Worm (Caenorhabditis elegans) whole organism, late embryonic: ENCODE results near the gene Y51A2B.4.

Experiments used
- C08G9.2 ChIP-seq: sonication (generic microtip); optimal IDR thresholded peaks from 2 replicates; lab custom pipeline; 2016; ENCODE audit warnings: mild to moderate bottlenecking, missing genetic modification characterization, moderate library complexity, missing compliant biosample characterization
- C38D4.7 ChIP-seq: fragments of 200-800 bp; sonication (Bioruptor generic); optimal IDR thresholded peaks from 2 replicates; lab custom pipeline; 2018; ENCODE audit warnings: mild to moderate bottlenecking, missing genetic modification characterization, moderate library complexity, missing compliant biosample characterization
- F13H6.1 ChIP-seq: sonication (generic microtip); optimal IDR thresholded peaks from 2 replicates; lab custom pipeline; 2016; ENCODE audit warnings: missing genetic modification characterization, missing compliant biosample characterization
- K02D7.2 ChIP-seq: sonication (generic microtip); optimal IDR thresholded peaks from 2 replicates; lab custom pipeline; 2017; ENCODE audit warnings: mild to moderate bottlenecking, missing genetic modification characterization, missing compliant biosample characterization
- T23F11.4 ChIP-seq: fragments of 200-800 bp; sonication (Bioruptor generic); optimal IDR thresholded peaks from 2 replicates; lab custom pipeline; 2018; ENCODE audit warnings: mild to moderate bottlenecking, missing genetic modification characterization, missing compliant biosample characterization
- Y22D7AL.16 ChIP-seq: sonication (generic microtip); optimal IDR thresholded peaks from 2 replicates; lab custom pipeline; 2016; ENCODE audit warnings: missing genetic modification characterization, missing compliant biosample characterization
- ahr-1 ChIP-seq: sonication (generic microtip); optimal IDR thresholded peaks from 2 replicates; lab custom pipeline; 2016; ENCODE audit warnings: missing genetic modification characterization, missing compliant biosample characterization
- ama-1 ChIP-seq: fragments of 150-350 bp; optimal IDR thresholded peaks from 2 replicates; lab custom pipeline; 2014
- ceh-18 ChIP-seq: sonication (generic microtip); optimal IDR thresholded peaks from 2 replicates; lab custom pipeline; 2016; ENCODE audit warnings: missing genetic modification characterization, missing compliant biosample characterization
- ceh-22 ChIP-seq: sonication (generic microtip); optimal IDR thresholded peaks from 2 replicates; lab custom pipeline; 2017; ENCODE audit warnings: missing biosample characterization, missing genetic modification characterization
- ceh-24 ChIP-seq: sonication (generic microtip); optimal IDR thresholded peaks from 2 replicates; lab custom pipeline; 2016; ENCODE audit warnings: mild to moderate bottlenecking, missing genetic modification characterization, missing compliant biosample characterization
- ceh-30 ChIP-seq: fragments of 150-350 bp; optimal IDR thresholded peaks from 2 replicates; lab custom pipeline; 2014; ENCODE audit warnings: missing biosample characterization, missing genetic modification characterization
- ceh-31 ChIP-seq: sonication (generic microtip); optimal IDR thresholded peaks from 2 replicates; lab custom pipeline; 2016; ENCODE audit warnings: missing genetic modification characterization, missing compliant biosample characterization
- ceh-34 ChIP-seq: sonication (generic microtip); optimal IDR thresholded peaks from 2 replicates; lab custom pipeline; 2016; ENCODE audit warnings: mild to moderate bottlenecking, missing genetic modification characterization, missing compliant biosample characterization
- ceh-48 ChIP-seq: sonication (generic microtip); optimal IDR thresholded peaks from 2 replicates; lab custom pipeline; 2016; ENCODE audit warnings: missing genetic modification characterization, inconsistent platforms, missing compliant biosample characterization
- ceh-9 ChIP-seq: sonication (generic microtip); optimal IDR thresholded peaks from 2 replicates; lab custom pipeline; 2016; ENCODE audit warnings: mild to moderate bottlenecking, missing genetic modification characterization, inconsistent platforms, missing compliant biosample characterization
- dmd-4 ChIP-seq: sonication (generic microtip); optimal IDR thresholded peaks from 2 replicates; lab custom pipeline; 2016; ENCODE audit warnings: borderline replicate concordance, missing genetic modification characterization, missing compliant biosample characterization
- dve-1 ChIP-seq: sonication (generic microtip); optimal IDR thresholded peaks from 2 replicates; lab custom pipeline; 2017; ENCODE audit warnings: antibody characterized with exemption, mild to moderate bottlenecking, missing genetic modification characterization, missing compliant biosample characterization
- elt-4 ChIP-seq: sonication (generic microtip); optimal IDR thresholded peaks from 2 replicates; lab custom pipeline; 2016; ENCODE audit warnings: missing genetic modification characterization, missing compliant biosample characterization
- eyg-1 ChIP-seq: sonication (generic microtip); optimal IDR thresholded peaks from 2 replicates; lab custom pipeline; 2016; ENCODE audit warnings: missing genotype, missing genetic modification characterization, missing compliant biosample characterization
- fax-1 ChIP-seq: sonication (generic microtip); optimal IDR thresholded peaks from 2 replicates; lab custom pipeline; 2016; ENCODE audit warnings: missing genotype, missing genetic modification characterization, missing compliant biosample characterization
- fkh-6 ChIP-seq: sonication (generic microtip); optimal IDR thresholded peaks from 2 replicates; lab custom pipeline; 2016; ENCODE audit warnings: missing genetic modification characterization, missing compliant biosample characterization
- gmeb-2 ChIP-seq: sonication (generic microtip); optimal IDR thresholded peaks from 2 replicates; lab custom pipeline; 2016; ENCODE audit warnings: missing genetic modification characterization, inconsistent platforms, missing compliant biosample characterization
- lim-6 ChIP-seq: sonication (generic microtip); optimal IDR thresholded peaks from 2 replicates; lab custom pipeline; 2016; ENCODE audit warnings: missing genetic modification characterization, missing compliant biosample characterization
- mec-3 ChIP-seq: sonication (generic microtip); optimal IDR thresholded peaks from 2 replicates; lab custom pipeline; 2016; ENCODE audit warnings: borderline replicate concordance, missing genetic modification characterization, missing compliant biosample characterization
- nfya-1 ChIP-seq: sonication (generic microtip); optimal IDR thresholded peaks from 2 replicates; lab custom pipeline; 2017; ENCODE audit warnings: missing genetic modification characterization, mild to moderate bottlenecking, missing compliant biosample characterization, antibody characterized with exemption, moderate library complexity
- nhr-11 ChIP-seq: fragments of 150-350 bp; optimal IDR thresholded peaks from 2 replicates; lab custom pipeline; 2014; ENCODE audit warnings: missing biosample characterization, missing genetic modification characterization
- nhr-232 ChIP-seq: sonication (generic microtip); optimal IDR thresholded peaks from 2 replicates; lab custom pipeline; 2016; ENCODE audit warnings: missing genetic modification characterization, missing compliant biosample characterization
- odd-2 ChIP-seq: sonication (generic microtip); optimal IDR thresholded peaks from 2 replicates; lab custom pipeline; 2017; ENCODE audit warnings: antibody characterized with exemption, mild to moderate bottlenecking, missing genetic modification characterization, missing compliant biosample characterization
- pag-3 ChIP-seq: sonication (generic microtip); optimal IDR thresholded peaks from 2 replicates; lab custom pipeline; 2016; ENCODE audit warnings: missing compliant biosample characterization, missing genetic modification characterization, borderline replicate concordance
- pha-2 ChIP-seq: sonication (generic microtip); optimal IDR thresholded peaks from 2 replicates; lab custom pipeline; 2017; ENCODE audit warnings: mild to moderate bottlenecking, missing genetic modification characterization, missing compliant biosample characterization
- pros-1 ChIP-seq: fragments of 150-350 bp; optimal IDR thresholded peaks from 2 replicates; lab custom pipeline; 2014; ENCODE audit warnings: missing biosample characterization, missing genetic modification reagents, missing genetic modification characterization
- ref-2 ChIP-seq: sonication (generic microtip); optimal IDR thresholded peaks from 2 replicates; lab custom pipeline; 2016; ENCODE audit warnings: missing genetic modification characterization, missing compliant biosample characterization
- sdc-2 ChIP-seq: sonication (generic microtip); optimal IDR thresholded peaks from 2 replicates; lab custom pipeline; 2016; ENCODE audit warnings: missing genotype, missing genetic modification characterization, missing compliant biosample characterization
- tbx-2 ChIP-seq: sonication (generic microtip); optimal IDR thresholded peaks from 2 replicates; lab custom pipeline; 2016; ENCODE audit warnings: missing genetic modification characterization, missing compliant biosample characterization
- tbx-7 ChIP-seq: sonication (generic microtip); optimal IDR thresholded peaks from 2 replicates; lab custom pipeline; 2016; ENCODE audit warnings: missing genotype, missing genetic modification characterization, missing compliant biosample characterization
- ttx-3 ChIP-seq: sonication (generic microtip); optimal IDR thresholded peaks from 2 replicates; lab custom pipeline; 2016; ENCODE audit warnings: missing genetic modification reagents, missing genetic modification characterization, missing compliant biosample characterization
- unc-3 ChIP-seq, 2 experiments: fragments of 200-800 bp in 1 of 2; sonication (Bioruptor generic) in 1 of 2; sonication (generic microtip) in 1 of 2; conservative IDR thresholded peaks in 1 of 2; optimal IDR thresholded peaks in 1 of 2; 2 replicates each; pipeline versions ENCODE4 v1.3.6 to Lab custom; 2016 to 2022; ENCODE audit warnings: missing compliant biosample characterization in 2 of 2, missing genetic modification characterization in 2 of 2, missing genetic modification reagents in 1 of 2
- unc-42 ChIP-seq: sonication (generic microtip); optimal IDR thresholded peaks from 2 replicates; lab custom pipeline; 2016; ENCODE audit warnings: missing genotype, missing genetic modification characterization, missing compliant biosample characterization
- unc-86 ChIP-seq: sonication (generic microtip); optimal IDR thresholded peaks from 2 replicates; lab custom pipeline; 2016; ENCODE audit warnings: missing genetic modification characterization, missing compliant biosample characterization
- zip-5 ChIP-seq: sonication (generic microtip); optimal IDR thresholded peaks from 2 replicates; lab custom pipeline; 2016; ENCODE audit warnings: missing genetic modification characterization, missing compliant biosample characterization

The Y51A2B.4 gene

DNA sequence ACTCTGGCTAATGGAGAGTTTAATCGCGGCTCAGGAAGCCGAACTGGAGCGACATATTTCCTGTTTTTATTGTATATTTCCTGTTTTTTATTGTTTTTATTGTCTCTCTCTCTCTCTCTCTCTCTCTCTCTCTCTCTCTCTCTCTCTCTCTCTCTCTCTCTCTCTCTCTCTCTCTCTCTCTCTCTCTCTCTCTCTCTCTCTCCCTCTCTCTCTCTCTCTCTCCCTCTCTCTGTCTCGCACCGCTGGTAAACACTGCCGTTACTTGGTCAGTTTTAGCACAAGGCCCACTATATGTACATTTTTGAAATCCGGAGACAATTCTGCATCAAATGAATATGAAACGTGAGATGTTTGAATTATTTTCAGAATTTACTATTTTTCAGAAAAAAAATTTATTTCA is 41.9 kb upstream of the Y51A2B.4 start:
- no peak for TF ChIP-seq lim-6 (tag; lab: Kevin White, UChicago)
- TF ChIP-seq Y22D7AL.16 (tag; lab: Kevin White, UChicago) = no peak
- no peak for TF ChIP-seq ceh-9
- TF ChIP-seq ttx-3 = no peak
- no peak for TF ChIP-seq F13H6.1 (tag; lab: Kevin White, UChicago)
- no peak for TF ChIP-seq tbx-7 (tag; lab: Kevin White, UChicago)
- TF ChIP-seq elt-4 = no peak
- no peak for TF ChIP-seq ceh-31
- TF ChIP-seq mec-3 (tag; lab: Kevin White, UChicago) = no peak
- no peak for TF ChIP-seq gmeb-2
- TF ChIP-seq, all 69 proteins: peak for 0

DNA sequence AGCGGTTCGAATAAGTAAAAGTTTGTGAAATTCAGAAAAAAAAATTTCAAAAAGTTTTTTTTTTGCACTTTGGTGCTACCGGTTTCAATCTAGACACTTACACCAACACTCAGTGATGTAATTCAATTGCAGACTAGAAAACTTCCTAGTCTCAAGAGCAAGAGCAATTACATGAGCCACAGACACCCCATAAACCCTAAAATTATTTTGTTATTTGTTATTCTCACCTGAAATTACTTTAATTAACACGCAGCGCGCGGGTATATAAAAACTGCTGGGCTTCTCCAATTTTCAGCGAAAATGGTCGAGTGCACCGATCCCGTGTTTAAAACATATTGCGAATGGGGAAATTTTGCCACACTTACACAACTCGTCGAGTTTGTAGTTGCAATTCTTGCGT is 37.3 kb upstream of the Y51A2B.4 start, which contains the start of gene srw-83:
srw-83 (plus strand) TSS at position 301 of the 400 bp plus-strand sequence.
- no peak for TF ChIP-seq odd-2 (tag; lab: Kevin White, UChicago)
- TF ChIP-seq nfya-1 (tag; lab: Kevin White, UChicago) = no peak
- no peak for TF ChIP-seq T23F11.4 (GFP tag; lab: Kevin White, UChicago)
- TF ChIP-seq ceh-30 (tag; lab: Kevin White, UChicago) = no peak
- TF ChIP-seq F13H6.1 (tag; lab: Kevin White, UChicago) = no peak
- no peak for TF ChIP-seq ceh-22 (tag; lab: Kevin White, UChicago)
- TF ChIP-seq ceh-18 (tag; lab: Kevin White, UChicago) = no peak
- no peak for TF ChIP-seq dve-1
- no peak for TF ChIP-seq zip-5 (tag; lab: Kevin White, UChicago)
- TF ChIP-seq fax-1 = no peak
- TF ChIP-seq ama-1 (lab: Kevin White, UChicago) = no peak

DNA sequence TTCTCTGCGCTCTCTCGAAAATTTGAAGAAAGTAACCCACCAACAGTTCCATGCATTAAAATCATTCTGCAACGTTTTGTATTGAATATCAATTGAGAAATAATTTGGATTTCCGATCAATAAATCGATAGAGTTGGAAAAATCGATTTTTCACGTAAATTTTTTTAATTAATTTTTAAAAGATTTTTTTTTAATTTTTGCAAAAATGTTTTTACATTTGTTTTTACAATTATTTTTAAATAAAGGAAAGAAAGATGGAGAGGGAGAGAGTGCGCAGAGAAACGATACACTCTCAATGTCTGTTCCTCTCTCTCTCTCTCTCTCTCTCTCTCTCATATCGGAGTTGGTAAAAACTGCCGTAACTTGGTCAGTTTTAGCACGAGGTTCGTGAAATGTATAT is 36.6 kb upstream of the Y51A2B.4 start, which contains the start of gene ZK262.19:
ZK262.19 (minus strand) TSS at position 101 of the 400 bp plus-strand sequence.
- TF ChIP-seq ceh-22 (tag; lab: Kevin White, UChicago) = no peak
- TF ChIP-seq unc-42 (tag; lab: Kevin White, UChicago) = no peak
- TF ChIP-seq nhr-11 (tag; lab: Kevin White, UChicago) = no peak
- TF ChIP-seq dmd-4 (tag; lab: Kevin White, UChicago) = no peak
- TF ChIP-seq ttx-3 = no peak
- TF ChIP-seq pag-3 (tag; lab: Kevin White, UChicago) = no peak
- no peak for TF ChIP-seq K02D7.2 (tag; lab: Kevin White, UChicago)
- TF ChIP-seq lim-6 (tag; lab: Kevin White, UChicago) = no peak
- TF ChIP-seq ama-1 (lab: Kevin White, UChicago) = no peak
- TF ChIP-seq, all 69 proteins: peak for 0

DNA sequence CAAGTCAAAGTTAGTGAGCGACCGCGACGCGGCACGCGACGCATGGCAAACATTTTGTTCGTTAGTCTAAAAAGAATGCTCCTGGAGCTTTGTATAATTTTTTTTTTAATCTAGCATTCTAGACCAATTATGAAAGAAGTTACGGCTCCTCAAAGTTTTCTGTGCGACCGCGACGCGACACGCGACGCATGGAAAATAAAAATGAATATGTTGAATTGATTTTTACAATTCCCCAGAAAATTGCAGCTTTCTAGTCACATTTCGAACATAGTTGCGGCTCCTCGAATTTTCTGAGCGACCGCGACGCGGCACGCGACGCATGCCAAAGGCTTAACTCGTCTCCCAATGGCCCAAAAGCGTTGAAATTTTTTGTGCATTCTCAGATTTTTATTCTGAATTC is 35.5 kb upstream of the Y51A2B.4 start, which contains the start of gene ZK262.4:
ZK262.4 (minus strand) TSS at position 101 of the 400 bp plus-strand sequence.
- TF ChIP-seq T23F11.4 (GFP tag; lab: Kevin White, UChicago) (no peak), tbx-7 (tag; lab: Kevin White, UChicago) (no peak), C38D4.7 (no peak), ceh-24 (tag; lab: Kevin White, UChicago) (no peak), ceh-48 (tag; lab: Kevin White, UChicago) (no peak), fax-1 (no peak), ahr-1 (tag; lab: Kevin White, UChicago) (no peak), ref-2 (tag; lab: Kevin White, UChicago) (no peak), eyg-1 (tag; lab: Kevin White, UChicago) (no peak)

DNA sequence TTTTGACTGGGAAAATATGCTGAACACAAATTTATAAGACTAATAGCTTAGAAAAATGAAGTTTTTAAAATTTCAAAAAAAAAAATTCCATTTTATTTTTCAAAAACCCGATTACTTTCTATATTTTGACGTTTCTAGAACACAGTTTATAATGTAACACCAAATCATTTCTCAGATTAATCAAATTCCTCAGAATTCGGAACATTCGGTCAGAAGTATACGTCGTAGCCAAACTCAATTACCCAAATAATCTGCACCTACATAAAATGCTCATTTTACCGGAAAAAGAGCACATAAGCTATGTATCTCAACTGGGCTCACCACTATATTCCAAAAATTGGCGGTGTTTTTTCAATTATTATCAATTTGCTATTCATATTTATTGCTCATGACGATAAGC is 31.9 kb upstream of the Y51A2B.4 start, which contains the start of gene srj-26:
srj-26 (plus strand) TSS at position 301 of the 400 bp plus-strand sequence.
- TF ChIP-seq sdc-2 (tag; lab: Kevin White, UChicago) = no peak
- no peak for TF ChIP-seq Y22D7AL.16 (tag; lab: Kevin White, UChicago)
- TF ChIP-seq C08G9.2 (tag; lab: Kevin White, UChicago) = no peak
- no peak for TF ChIP-seq pros-1 (tag; lab: Kevin White, UChicago)
- TF ChIP-seq F13H6.1 (tag; lab: Kevin White, UChicago) = no peak
- TF ChIP-seq gmeb-2 = no peak
- TF ChIP-seq ceh-18 (tag; lab: Kevin White, UChicago) = no peak
- TF ChIP-seq elt-4 = no peak
- TF ChIP-seq tbx-2 (tag; lab: Kevin White, UChicago) = no peak
- TF ChIP-seq unc-86 (tag; lab: Kevin White, UChicago) = no peak
- no peak for TF ChIP-seq pha-2 (tag; lab: Kevin White, UChicago)
- TF ChIP-seq fax-1 = no peak
- TF ChIP-seq unc-3 (GFP tag; conservative IDR thresholded peaks at IDR 0.05; lab: Robert Waterston, UW) = no peak
- TF ChIP-seq unc-3 (tag; optimal IDR thresholded peaks at IDR 0.05; lab: Kevin White, UChicago) = no peak
- no peak for TF ChIP-seq ceh-34 (tag; lab: Kevin White, UChicago)
- no peak for TF ChIP-seq ceh-9
- no peak for TF ChIP-seq mec-3 (tag; lab: Kevin White, UChicago)
- no peak for TF ChIP-seq eyg-1 (tag; lab: Kevin White, UChicago)
- TF ChIP-seq tbx-7 (tag; lab: Kevin White, UChicago) = no peak
- TF ChIP-seq nhr-232 (tag; lab: Kevin White, UChicago) = no peak
- TF ChIP-seq fkh-6 (tag; lab: Kevin White, UChicago) = no peak
